Worm (Caenorhabditis elegans): ENCODE data around the gene nlp-11.

- no peak for TF ChIP-seq flt-1 (GFP tag; IDR thresholded peaks at IDR 0.05)
- no peak for TF ChIP-seq med-1 (GFP tag; optimal IDR thresholded peaks at IDR 0.05; ENCODE audit: insufficient read depth)
- TF ChIP-seq ztf-29 (GFP tag; IDR thresholded peaks at IDR 0.05): no peak
These were observed 42.5 kb downstream of the nlp-11 start, which contains the start of gene ZK1307.9 for ce11 chrII:9649191-9649590.
